Worm (Caenorhabditis elegans) whole organism, young adult: ENCODE results near the gene icl-1.

Experiments
- B0035.1 ChIP-seq: sonication (generic microtip); optimal IDR thresholded peaks from 2 replicates; lab custom pipeline; 2016; ENCODE audit warnings: missing genetic modification characterization, mild to moderate bottlenecking, missing compliant biosample characterization, missing genotype, missing genetic modification reagents
- B0261.1 ChIP-seq: sonication (generic microtip); optimal IDR thresholded peaks from 2 replicates; lab custom pipeline; 2016; ENCODE audit warnings: mild to moderate bottlenecking, missing genetic modification characterization, moderate library complexity, missing compliant biosample characterization
- B0336.3 ChIP-seq: fragments of 200-800 bp; sonication (Bioruptor generic); IDR thresholded peaks from 2 replicates; pipeline ENCODE4 v1.3.6; 2022; ENCODE audit warnings: missing genetic modification characterization, missing compliant biosample characterization
- C17E4.6 ChIP-seq: fragments of 200-800 bp; sonication (Bioruptor generic); IDR thresholded peaks from 2 replicates; pipeline ENCODE4 v1.3.6; 2022; ENCODE audit warnings: missing genetic modification reagents, missing genetic modification characterization, missing compliant biosample characterization
- D2030.7 ChIP-seq: fragments of 200-800 bp; sonication (Bioruptor generic); IDR thresholded peaks from 2 replicates; pipeline ENCODE4 v1.3.6; 2022; ENCODE audit warnings: missing genetic modification reagents, missing genetic modification characterization, missing compliant biosample characterization
- F39B2.1 ChIP-seq: fragments of 200-800 bp; sonication (Bioruptor generic); IDR thresholded peaks from 2 replicates; pipeline ENCODE4 v1.3.6; 2022; ENCODE audit warnings: missing genetic modification reagents, missing genetic modification characterization, missing compliant biosample characterization
- F52B5.7 ChIP-seq: sonication (generic microtip); optimal IDR thresholded peaks from 2 replicates; lab custom pipeline; 2016; ENCODE audit warnings: mild to moderate bottlenecking, missing genetic modification characterization, missing compliant biosample characterization
- F57C9.4 ChIP-seq: sonication (generic microtip); optimal IDR thresholded peaks from 2 replicates; lab custom pipeline; 2017; ENCODE audit warnings: mild to moderate bottlenecking, missing genetic modification characterization, missing compliant biosample characterization
- K12H6.12 ChIP-seq: fragments of 200-800 bp; sonication (Bioruptor generic); optimal IDR thresholded peaks from 2 replicates; lab custom pipeline; 2018; ENCODE audit warnings: mild to moderate bottlenecking, missing genetic modification characterization, missing compliant biosample characterization
- T07F8.4 ChIP-seq: sonication (generic microtip); optimal IDR thresholded peaks from 2 replicates; lab custom pipeline; 2016; ENCODE audit warnings: mild to moderate bottlenecking, missing genetic modification characterization, moderate library complexity, missing compliant biosample characterization
- Y67H2A.10 ChIP-seq: fragments of 200-800 bp; sonication (Bioruptor generic); conservative IDR thresholded peaks from 2 replicates; pipeline ENCODE4 v1.3.6; 2022; ENCODE audit warnings: missing genetic modification reagents, missing genetic modification characterization, missing compliant biosample characterization
- Y95B8A.8 ChIP-seq: fragments of 200-800 bp; sonication (Bioruptor generic); IDR thresholded peaks from 2 replicates; pipeline ENCODE4 v1.3.6; 2022; ENCODE audit warnings: missing genetic modification reagents, missing genetic modification characterization, missing compliant biosample characterization
- akir-1 ChIP-seq: fragments of 200-800 bp; sonication (Bioruptor generic); optimal IDR thresholded peaks from 2 replicates; lab custom pipeline; 2018; ENCODE audit warnings: mild to moderate bottlenecking, missing genetic modification characterization, moderate library complexity, missing compliant biosample characterization
- aptf-3 ChIP-seq: fragments of 200-800 bp; sonication (Bioruptor generic); IDR thresholded peaks from 2 replicates; pipeline ENCODE4 v1.3.6; 2022; ENCODE audit warnings: missing genetic modification characterization, missing compliant biosample characterization
- athp-1 ChIP-seq: sonication (generic microtip); optimal IDR thresholded peaks from 2 replicates; lab custom pipeline; 2017; ENCODE audit warnings: mild to moderate bottlenecking, missing genetic modification characterization, missing compliant biosample characterization
- bed-1 ChIP-seq: fragments of 200-800 bp; sonication (Bioruptor generic); IDR thresholded peaks from 2 replicates; pipeline ENCODE4 v1.3.6; 2022; ENCODE audit warnings: missing genetic modification reagents, missing genetic modification characterization, missing compliant biosample characterization
- cebp-1 ChIP-seq, 2 experiments: fragments of 200-800 bp in 1 of 2; sonication (Bioruptor generic) in 1 of 2; sonication (generic microtip) in 1 of 2; IDR thresholded peaks in 1 of 2; optimal IDR thresholded peaks in 1 of 2; 2 replicates each; pipeline versions ENCODE4 v1.3.6 to Lab custom; 2017 to 2022; ENCODE audit warnings: missing compliant biosample characterization in 2 of 2, missing genetic modification characterization in 2 of 2, mild to moderate bottlenecking in 1 of 2, missing genetic modification reagents in 1 of 2, moderate library complexity in 1 of 2
- cebp-2 ChIP-seq: fragments of 200-800 bp; sonication (Bioruptor generic); IDR thresholded peaks from 2 replicates; pipeline ENCODE4 v1.3.6; 2022; ENCODE audit warnings: missing genetic modification characterization, missing compliant biosample characterization
- ceh-40 ChIP-seq: fragments of 200-800 bp; sonication (Bioruptor generic); IDR thresholded peaks from 2 replicates; pipeline ENCODE4 v1.3.6; 2022; ENCODE audit warnings: missing genetic modification characterization, missing compliant biosample characterization
- ceh-79 ChIP-seq: sonication (generic microtip); optimal IDR thresholded peaks from 2 replicates; lab custom pipeline; 2017; ENCODE audit warnings: mild to moderate bottlenecking, missing genetic modification characterization, missing compliant biosample characterization
- chd-7 ChIP-seq: sonication (generic microtip); optimal IDR thresholded peaks from 2 replicates; lab custom pipeline; 2016; ENCODE audit warnings: mild to moderate bottlenecking, missing genetic modification characterization, moderate library complexity, missing compliant biosample characterization
- die-1 ChIP-seq: sonication (generic microtip); optimal IDR thresholded peaks from 2 replicates; lab custom pipeline; 2016; ENCODE audit warnings: missing genotype, mild to moderate bottlenecking, missing genetic modification characterization, missing compliant biosample characterization
- dpff-1 ChIP-seq: sonication (generic microtip); optimal IDR thresholded peaks from 2 replicates; lab custom pipeline; 2017; ENCODE audit warnings: mild to moderate bottlenecking, missing genetic modification characterization, missing compliant biosample characterization
- efl-1 ChIP-seq: fragments of 150-350 bp; optimal IDR thresholded peaks from 2 replicates; lab custom pipeline; 2014; ENCODE audit warnings: missing biosample characterization, missing genetic modification reagents, missing genetic modification characterization
- ekl-4 ChIP-seq: fragments of 200-800 bp; sonication (Bioruptor generic); IDR thresholded peaks from 2 replicates; pipeline ENCODE4 v1.3.6; 2022; ENCODE audit warnings: missing genetic modification reagents, missing genetic modification characterization, missing compliant biosample characterization
- hlh-12 ChIP-seq: sonication (generic microtip); optimal IDR thresholded peaks from 2 replicates; lab custom pipeline; 2016; ENCODE audit warnings: missing genetic modification characterization, missing compliant biosample characterization
- lin-40 ChIP-seq: sonication (generic microtip); optimal IDR thresholded peaks from 2 replicates; lab custom pipeline; 2016; ENCODE audit warnings: missing genetic modification characterization, mild to moderate bottlenecking, missing compliant biosample characterization, missing genotype, missing genetic modification reagents
- lin-54 ChIP-seq: fragments of 200-800 bp; sonication (Bioruptor generic); optimal IDR thresholded peaks from 2 replicates; lab custom pipeline; 2018; ENCODE audit warnings: mild to moderate bottlenecking, missing genetic modification characterization, missing compliant biosample characterization
- lir-1 ChIP-seq: fragments of 200-800 bp; sonication (Bioruptor generic); conservative IDR thresholded peaks from 2 replicates; pipeline ENCODE4 v1.3.6; 2022; ENCODE audit warnings: missing genetic modification reagents, missing genetic modification characterization, missing compliant biosample characterization
- lsl-1 ChIP-seq: fragments of 200-800 bp; sonication (Bioruptor generic); optimal IDR thresholded peaks from 2 replicates; lab custom pipeline; 2018; ENCODE audit warnings: mild to moderate bottlenecking, missing genetic modification characterization, moderate library complexity, missing compliant biosample characterization
- madf-3 ChIP-seq: fragments of 200-800 bp; sonication (Bioruptor generic); IDR thresholded peaks from 2 replicates; pipeline ENCODE4 v1.3.6; 2022; ENCODE audit warnings: missing genetic modification reagents, missing genetic modification characterization, missing compliant biosample characterization
- mes-4 ChIP-seq: sonication (generic microtip); optimal IDR thresholded peaks from 2 replicates; lab custom pipeline; 2016; ENCODE audit warnings: missing genotype, missing genetic modification characterization, missing compliant biosample characterization
- mxl-1 ChIP-seq: sonication (generic microtip); optimal IDR thresholded peaks from 2 replicates; lab custom pipeline; 2016; ENCODE audit warnings: missing genetic modification characterization, missing compliant biosample characterization
- nhr-120 ChIP-seq: fragments of 200-800 bp; sonication (Bioruptor generic); IDR thresholded peaks from 2 replicates; pipeline ENCODE4 v1.3.6; 2022; ENCODE audit warnings: missing genetic modification characterization, missing compliant biosample characterization
- nhr-80 ChIP-seq: sonication (generic microtip); optimal IDR thresholded peaks from 2 replicates; lab custom pipeline; 2016; ENCODE audit warnings: missing genetic modification characterization, missing compliant biosample characterization
- pha-4 ChIP-seq: fragments of 150-350 bp; sonication (generic microtip); optimal IDR thresholded peaks from 2 replicates; lab custom pipeline; 2014; ENCODE audit warnings: missing biosample characterization, missing genetic modification reagents, missing genetic modification characterization
- rcor-1 ChIP-seq: fragments of 200-800 bp; sonication (Bioruptor generic); IDR thresholded peaks from 2 replicates; pipeline ENCODE4 v1.3.6; 2022; ENCODE audit warnings: missing genetic modification reagents, missing genetic modification characterization, missing compliant biosample characterization
- rec-8 ChIP-seq, 2 experiments: sonication (generic microtip); optimal IDR thresholded peaks; 2 replicates each; lab custom pipeline; 2016; ENCODE audit warnings: mild to moderate bottlenecking in 2 of 2, missing genetic modification characterization in 2 of 2, missing genetic modification reagents in 2 of 2, missing genotype in 2 of 2, missing biosample characterization in 1 of 2, missing compliant biosample characterization in 1 of 2, moderate library complexity in 1 of 2
- sdz-38 ChIP-seq: sonication (generic microtip); optimal IDR thresholded peaks from 2 replicates; lab custom pipeline; 2016; ENCODE audit warnings: missing genotype, missing genetic modification characterization, missing compliant biosample characterization
- snpc-1.1 ChIP-seq: sonication (generic microtip); optimal IDR thresholded peaks from 2 replicates; lab custom pipeline; 2017; ENCODE audit warnings: missing genetic modification characterization, mild to moderate bottlenecking, missing compliant biosample characterization, antibody characterized with exemption, moderate library complexity, missing genotype, missing genetic modification reagents; ENCODE audit not compliant: insufficient read depth
- snpc-4 ChIP-seq, 5 experiments: fragments of 150-350 bp in 1 of 5; sonication (generic microtip) in 4 of 5; optimal IDR thresholded peaks; 2 replicates each; lab custom pipeline; 2014 to 2018; ENCODE audit warnings: missing genetic modification characterization in 5 of 5, missing biosample characterization in 3 of 5, antibody characterized with exemption in 2 of 5, mild to moderate bottlenecking in 2 of 5, missing compliant biosample characterization in 2 of 5, missing genotype in 2 of 5, moderate library complexity in 2 of 5, missing genetic modification reagents in 1 of 5
- sptf-2 ChIP-seq: fragments of 200-800 bp; sonication (Bioruptor generic); optimal IDR thresholded peaks from 2 replicates; lab custom pipeline; 2018; ENCODE audit warnings: mild to moderate bottlenecking, missing genetic modification characterization, missing compliant biosample characterization
- tbx-9 ChIP-seq: sonication (generic microtip); optimal IDR thresholded peaks from 2 replicates; lab custom pipeline; 2016; ENCODE audit warnings: borderline replicate concordance, missing genetic modification characterization, inconsistent platforms, missing compliant biosample characterization
- zim-3 ChIP-seq: sonication (generic microtip); optimal IDR thresholded peaks from 2 replicates; lab custom pipeline; 2017; ENCODE audit warnings: mild to moderate bottlenecking, missing genetic modification characterization, moderate library complexity, missing compliant biosample characterization
- ztf-22 ChIP-seq: fragments of 200-800 bp; sonication (Bioruptor generic); optimal IDR thresholded peaks from 2 replicates; lab custom pipeline; 2018; ENCODE audit warnings: mild to moderate bottlenecking, missing genetic modification characterization, moderate library complexity, missing compliant biosample characterization
- ztf-28 ChIP-seq: fragments of 200-800 bp; sonication (Bioruptor generic); IDR thresholded peaks from 2 replicates; pipeline ENCODE4 v1.3.6; 2022; ENCODE audit warnings: missing genetic modification reagents, missing genetic modification characterization, missing compliant biosample characterization
- ztf-6 ChIP-seq: fragments of 200-800 bp; sonication (Bioruptor generic); IDR thresholded peaks from 2 replicates; pipeline ENCODE4 v1.3.6; 2022; ENCODE audit warnings: missing genetic modification reagents, missing genetic modification characterization, missing compliant biosample characterization

The icl-1 gene

DNA sequence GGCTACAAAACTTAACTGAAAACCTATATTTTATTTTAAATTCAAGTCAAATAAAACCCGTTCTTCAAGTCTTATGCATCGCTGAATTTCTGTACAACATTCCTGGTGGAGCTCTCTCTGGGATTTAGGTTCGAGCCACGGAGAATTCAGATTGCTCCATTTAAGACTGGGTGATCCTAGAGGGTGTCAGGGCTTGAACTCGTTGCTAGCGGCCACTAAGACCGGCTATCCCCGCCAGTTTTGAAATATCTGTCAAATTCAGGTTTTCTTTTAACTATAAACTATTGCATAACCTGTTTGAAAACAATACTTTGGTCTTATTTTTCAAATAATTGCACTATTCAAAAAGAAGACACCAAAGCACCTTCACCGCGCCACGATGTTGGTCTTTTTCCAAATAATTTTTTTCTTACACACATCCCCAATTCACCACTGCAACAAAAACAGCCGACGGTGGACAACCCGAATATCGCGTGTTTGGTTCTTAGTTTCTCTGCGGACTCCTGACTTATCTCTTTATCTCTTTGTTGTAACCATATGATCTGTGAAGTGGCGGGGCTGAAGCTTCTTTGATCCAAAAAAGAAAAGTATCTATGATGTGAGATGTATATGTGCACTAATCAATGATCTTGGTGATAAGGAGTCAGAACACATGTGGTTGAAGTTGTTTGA lies 1.2 kb upstream of the icl-1 start (continued):
- TF ChIP-seq ceh-40 (GFP tag; lab: Robert Waterston, UW), result no peak
- no peak for TF ChIP-seq sdz-38 (tag; lab: Kevin White, UChicago)
- TF ChIP-seq mes-4, result no peak
- no peak for TF ChIP-seq pha-4 (tag; lab: Kevin White, UChicago)
- no peak for TF ChIP-seq Y67H2A.10 (GFP tag; lab: Robert Waterston, UW)
- TF ChIP-seq zim-3 (tag; lab: Kevin White, UChicago), result no peak
- TF ChIP-seq hlh-12 (tag; lab: Kevin White, UChicago), result no peak
- no peak for TF ChIP-seq ceh-79 (tag; lab: Kevin White, UChicago)
- no peak for TF ChIP-seq ztf-28 (GFP tag; lab: Robert Waterston, UW)
- TF ChIP-seq sptf-2 (GFP tag; lab: Kevin White, UChicago), result no peak
- peak; percentile 66 for TF ChIP-seq B0336.3 (GFP tag; lab: Robert Waterston, UW)
- TF ChIP-seq efl-1 (GFP tag; lab: Kevin White, UChicago), result no peak
- no peak for TF ChIP-seq D2030.7 (GFP tag; lab: Robert Waterston, UW)
- TF ChIP-seq B0035.1 (tag; lab: Kevin White, UChicago), result no peak
- peak; percentile 8 for TF ChIP-seq F57C9.4
- no peak for TF ChIP-seq dpff-1 (tag; lab: Kevin White, UChicago)
- TF ChIP-seq snpc-1.1 (tag; lab: Kevin White, UChicago), result no peak
- TF ChIP-seq tbx-9 (tag; lab: Kevin White, UChicago), result no peak
- TF ChIP-seq B0261.1 (tag; lab: Kevin White, UChicago), result no peak
- no peak for TF ChIP-seq ztf-6
- TF ChIP-seq rcor-1 (GFP tag; lab: Robert Waterston, UW), result no peak
- no peak for TF ChIP-seq bed-1 (GFP tag; lab: Robert Waterston, UW)
- no peak for TF ChIP-seq die-1 (tag; lab: Kevin White, UChicago)
- no peak for TF ChIP-seq lir-1
- TF ChIP-seq lin-54, result no peak
- peak; percentile 23 for TF ChIP-seq nhr-80 (tag; lab: Kevin White, UChicago)
- no peak for TF ChIP-seq cebp-2 (GFP tag; lab: Robert Waterston, UW)
- peak; percentile 42 for TF ChIP-seq ztf-22 (GFP tag; lab: Kevin White, UChicago)
- 0 out of 2 replicates have a peak, but pooled peaks have one; percentile 27 for TF ChIP-seq Y95B8A.8
- no peak for TF ChIP-seq mxl-1
- no peak for TF ChIP-seq cebp-1 (GFP tag; IDR thresholded peaks at IDR 0.05; lab: Robert Waterston, UW)
- peak; percentile 44 for TF ChIP-seq cebp-1 (tag; optimal IDR thresholded peaks at IDR 0.05; lab: Kevin White, UChicago)
- no peak for TF ChIP-seq aptf-3 (GFP tag; lab: Robert Waterston, UW)
- TF ChIP-seq T07F8.4, result no peak
- no peak for TF ChIP-seq rec-8 (tag; optimal IDR thresholded peaks at IDR 0.05; lab: Kevin White, UChicago)
- peak; percentile 54 for TF ChIP-seq chd-7 (tag; lab: Kevin White, UChicago)
- no peak for TF ChIP-seq F52B5.7
- no peak for TF ChIP-seq ekl-4 (GFP tag; lab: Robert Waterston, UW)
- TF ChIP-seq lsl-1 (GFP tag; lab: Kevin White, UChicago), result no peak
- no peak for TF ChIP-seq F39B2.1 (GFP tag; lab: Robert Waterston, UW)
- TF ChIP-seq C17E4.6 (GFP tag; lab: Robert Waterston, UW), result no peak
- no peak for TF ChIP-seq akir-1 (GFP tag; lab: Kevin White, UChicago)
- no peak for TF ChIP-seq nhr-120 (GFP tag; lab: Robert Waterston, UW)
- peak; percentile 32 for TF ChIP-seq K12H6.12
- TF ChIP-seq lin-40, result peak; percentile 24
- TF ChIP-seq madf-3, result no peak
- TF ChIP-seq athp-1 (tag; lab: Kevin White, UChicago), result no peak
- no peak for TF ChIP-seq snpc-4 (GFP tag; optimal IDR thresholded peaks at IDR 0.05; lab: Kevin White, UChicago)
- no peak for TF ChIP-seq snpc-4 (tag; optimal IDR thresholded peaks at IDR 0.05; lab: Kevin White, UChicago)
